Fruit fly (Drosophila melanogaster) whole organism, wandering third instar larva: ENCODE results near the gene Gbeta5.

Experiments
- GATAd ChIP-seq: sonication (Bioruptor generic); optimal IDR thresholded peaks from 2 replicates; lab custom pipeline; 2016; ENCODE audit warnings: missing biosample characterization, missing genetic modification characterization
- Hnf4 ChIP-seq: fragments of 200-800 bp; sonication (Bioruptor generic); optimal IDR thresholded peaks from 2 replicates; lab custom pipeline; 2016; ENCODE audit warnings: missing biosample characterization, mild to moderate bottlenecking, missing genetic modification characterization
- Jra ChIP-seq: sonication (Bioruptor generic); optimal IDR thresholded peaks from 2 replicates; lab custom pipeline; 2016; ENCODE audit warnings: missing biosample characterization, missing genetic modification characterization
- Mio ChIP-seq: sonication (Bioruptor generic); optimal IDR thresholded peaks from 2 replicates; lab custom pipeline; 2016; ENCODE audit warnings: missing biosample characterization, missing genetic modification characterization
- br ChIP-seq: fragments of 200-800 bp; sonication (Bioruptor generic); optimal IDR thresholded peaks from 2 replicates; lab custom pipeline; 2016; ENCODE audit warnings: missing biosample characterization, missing genetic modification characterization
- dsf ChIP-seq: sonication (Bioruptor generic); optimal IDR thresholded peaks from 2 replicates; lab custom pipeline; 2016; ENCODE audit warnings: missing biosample characterization, missing genetic modification characterization, borderline replicate concordance
- foxo ChIP-seq, 2 experiments: fragments of 200-800 bp; sonication (Bioruptor generic); optimal IDR thresholded peaks; 2 replicates in 1 of 2; 3 replicates in 1 of 2; lab custom pipeline; 2016 to 2017; ENCODE audit warnings: missing biosample characterization in 2 of 2, missing genetic modification characterization in 2 of 2
- pan ChIP-seq: fragments of >200 bp; optimal IDR thresholded peaks from 2 replicates; lab custom pipeline; 2017
- psq ChIP-seq: fragments of 200-800 bp; sonication (Bioruptor generic); optimal IDR thresholded peaks from 3 replicates; lab custom pipeline; 2017; ENCODE audit warnings: missing biosample characterization, mild to moderate bottlenecking, missing genetic modification characterization, moderate library complexity
- sage ChIP-seq: fragments of 200-800 bp; sonication (Bioruptor generic); optimal IDR thresholded peaks from 2 replicates; lab custom pipeline; 2016; ENCODE audit warnings: missing biosample characterization, mild to moderate bottlenecking, missing genetic modification characterization
- tai ChIP-seq: sonication (Bioruptor generic); optimal IDR thresholded peaks from 2 replicates; lab custom pipeline; 2016; ENCODE audit warnings: missing biosample characterization, missing genetic modification characterization
- woc ChIP-seq: sonication (Bioruptor generic); optimal IDR thresholded peaks from 2 replicates; lab custom pipeline; 2016; ENCODE audit warnings: missing biosample characterization, mild to moderate bottlenecking, missing genetic modification characterization

DNA sequence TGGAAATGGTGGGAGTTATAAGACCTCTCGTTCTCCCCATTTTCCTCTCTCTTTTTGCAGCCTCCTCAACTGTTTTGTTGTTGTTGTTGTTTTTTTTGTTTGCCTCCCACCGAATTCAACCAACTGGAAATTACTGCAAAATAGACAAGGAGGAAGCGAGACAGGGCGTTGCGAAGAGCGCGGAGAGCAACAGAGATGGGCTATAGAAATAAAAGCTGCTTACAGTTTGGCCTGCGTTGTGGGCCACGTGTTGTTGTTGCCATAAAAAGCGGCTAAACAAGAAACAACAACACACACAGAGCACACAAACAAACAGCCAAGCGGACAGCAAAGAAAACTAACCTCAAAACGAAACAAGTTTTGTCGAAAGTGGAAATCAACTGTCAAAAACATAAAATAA lies 42.5 kb upstream of the Gbeta5 start:
- no peak for TF ChIP-seq pan (lab: Kevin White, UChicago)
- no peak for TF ChIP-seq Mio
- TF ChIP-seq GATAd (GFP tag; lab: Kevin White, UChicago) = no peak
- TF ChIP-seq dsf (GFP tag; lab: Kevin White, UChicago) = no peak
- no peak for TF ChIP-seq Hnf4
- no peak for TF ChIP-seq psq (GFP tag; lab: Kevin White, UChicago)
- TF ChIP-seq foxo (GFP tag; optimal IDR thresholded peaks at IDR 0.05; lab: Kevin White, UChicago) = no peak
- TF ChIP-seq sage = no peak
- TF ChIP-seq tai = no peak
- TF ChIP-seq Jra (GFP tag; lab: Kevin White, UChicago) = no peak
- no peak for TF ChIP-seq br (GFP tag; lab: Kevin White, UChicago)
- no peak for TF ChIP-seq woc
